Worm (Caenorhabditis elegans): ENCODE measurements around the gene W02B3.7.

DNA sequence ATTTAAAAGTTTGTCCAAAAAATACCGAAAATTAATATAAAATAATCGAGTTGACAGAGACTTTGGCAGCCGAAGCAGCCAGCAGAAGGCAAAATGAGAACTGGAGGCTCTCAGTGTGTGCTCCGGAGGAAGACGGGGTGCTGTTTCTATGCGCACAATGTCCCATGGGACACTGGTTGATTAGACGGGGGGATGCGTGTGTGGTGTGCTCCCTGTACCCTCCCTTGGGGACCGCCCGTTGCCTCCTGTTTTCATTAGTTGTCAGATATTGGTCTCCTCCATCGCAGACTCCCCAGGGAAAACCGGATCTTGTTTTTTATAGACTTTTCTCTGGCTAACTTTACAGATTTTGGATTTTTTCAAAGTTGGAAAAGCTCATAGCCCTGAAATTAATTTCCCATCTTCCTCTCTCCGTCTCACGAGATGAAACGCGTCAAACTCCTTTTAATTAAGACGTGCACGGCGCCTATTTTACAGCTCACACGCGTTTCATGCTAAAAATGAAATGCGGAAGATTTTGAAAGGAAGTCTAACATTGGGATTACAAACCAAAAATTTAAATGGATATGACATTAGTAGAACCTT, 26.6 kb downstream of the W02B3.7 start, which contains the start of gene C09F5.3:
- TF ChIP-seq unc-62 (GFP tag; optimal IDR thresholded peaks at IDR 0.05), result no peak
- TF ChIP-seq elt-2 (tag; optimal IDR thresholded peaks at IDR 0.05), result no peak
- no peak for TF ChIP-seq fkh-10 (GFP tag; optimal IDR thresholded peaks at IDR 0.05)
- no peak for TF ChIP-seq fos-1 (tag; optimal IDR thresholded peaks at IDR 0.05)
- no peak for TF ChIP-seq mml-1 (tag; optimal IDR thresholded peaks at IDR 0.05)
- no peak for TF ChIP-seq nhr-76 (tag; optimal IDR thresholded peaks at IDR 0.05)
- TF ChIP-seq daf-12 (tag; optimal IDR thresholded peaks at IDR 0.05), result no peak
- TF ChIP-seq elt-1 (tag; optimal IDR thresholded peaks at IDR 0.05), result no peak
- no peak for TF ChIP-seq nhr-11 (tag; optimal IDR thresholded peaks at IDR 0.05)
- TF ChIP-seq nhr-12 (tag; optimal IDR thresholded peaks at IDR 0.05), result no peak
- no peak for TF ChIP-seq mdl-1 (tag; optimal IDR thresholded peaks at IDR 0.05)
- no peak for TF ChIP-seq ama-1 (optimal IDR thresholded peaks at IDR 0.05)
- TF ChIP-seq skn-1 (tag; optimal IDR thresholded peaks at IDR 0.05), result no peak

All from whole organism, L3 larva.